Worm (Caenorhabditis elegans) whole organism, L4/young adult: Measurements from ENCODE around the gene C05E7.3.

Source experiments
- W03F9.2 ChIP-seq: fragments of 150-350 bp; optimal IDR thresholded peaks from 2 replicates; lab custom pipeline; 2014; ENCODE audit warnings: missing biosample characterization, missing genetic modification characterization
- dao-5 ChIP-seq: sonication (generic microtip); optimal IDR thresholded peaks from 2 replicates; lab custom pipeline; 2016; ENCODE audit warnings: missing genotype, missing genetic modification characterization, moderate library complexity, missing compliant biosample characterization
- him-1 ChIP-seq: sonication (generic microtip); optimal IDR thresholded peaks from 2 replicates; lab custom pipeline; 2016; ENCODE audit warnings: missing genotype, missing genetic modification reagents, missing genetic modification characterization, missing compliant biosample characterization

- no peak for TF ChIP-seq dao-5
- no peak for TF ChIP-seq him-1
- no peak for TF ChIP-seq W03F9.2 (tag; lab: Kevin White, UChicago)
These were observed 33.3 kb upstream of the C05E7.3 start for ce11 chrX:12979747-12980146.
